Worm (Caenorhabditis elegans): Measurements from ENCODE around the gene F41H10.12.

DNA sequence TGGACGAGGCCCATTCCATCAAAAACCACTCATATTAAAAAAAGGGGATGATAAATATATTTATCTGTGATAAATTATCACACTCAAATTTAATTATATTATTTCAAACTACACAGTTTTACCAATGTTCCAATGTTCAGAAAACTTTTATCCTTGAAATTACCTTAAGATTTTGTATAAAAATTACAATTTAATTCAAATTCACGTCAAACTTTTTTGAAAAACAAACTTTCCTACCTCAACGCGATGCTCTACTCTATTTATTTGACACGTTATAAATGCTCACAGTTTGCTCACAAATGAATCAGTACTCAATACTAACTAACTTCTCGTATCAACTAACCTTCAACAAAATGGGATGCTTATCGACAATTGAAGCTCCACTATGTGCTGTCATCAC lies 2.5 kb upstream of the F41H10.12 start, which contains the start of gene F41H10.1:
- TF ChIP-seq hmbx-1 (tag; optimal IDR thresholded peaks at IDR 0.05): no peak
- TF ChIP-seq tra-4 (tag; optimal IDR thresholded peaks at IDR 0.05): no peak
- no peak for TF ChIP-seq pes-1 (GFP tag; IDR thresholded peaks at IDR 0.05)
- TF ChIP-seq ama-1 (optimal IDR thresholded peaks at IDR 0.05): no peak
- TF ChIP-seq hmg-4 (GFP tag; optimal IDR thresholded peaks at IDR 0.05): no peak
- TF ChIP-seq flt-1 (GFP tag; IDR thresholded peaks at IDR 0.05): no peak
- no peak for TF ChIP-seq tbx-11 (GFP tag; IDR thresholded peaks at IDR 0.05)
- TF ChIP-seq ets-7 (tag; optimal IDR thresholded peaks at IDR 0.05): no peak
- no peak for TF ChIP-seq ceh-13 (GFP tag; optimal IDR thresholded peaks at IDR 0.05)
- no peak for TF ChIP-seq hnd-1 (tag; optimal IDR thresholded peaks at IDR 0.05)
- no peak for TF ChIP-seq aly-1 (tag; optimal IDR thresholded peaks at IDR 0.05)
